Fruit fly (Drosophila melanogaster) whole organism, embryonic: ENCODE results near the gene Vha68-3.

Experiments
- Antp ChIP-seq: fragments of 200-800 bp; sonication (Bioruptor generic); optimal IDR thresholded peaks from 3 replicates; lab custom pipeline; 2016; ENCODE audit warnings: missing biosample characterization, missing genetic modification characterization
- CG10431 ChIP-seq: fragments of 200-800 bp; sonication (Bioruptor generic); optimal IDR thresholded peaks from 3 replicates; lab custom pipeline; 2018; ENCODE audit warnings: missing biosample characterization, mild to moderate bottlenecking, missing genetic modification characterization
- CG10462 ChIP-seq: fragments of 200-800 bp; sonication (Bioruptor generic); optimal IDR thresholded peaks from 2 replicates; lab custom pipeline; 2016; ENCODE audit warnings: missing biosample characterization, missing genetic modification characterization
- CG11085 ChIP-seq: fragments of 200-800 bp; sonication (Bioruptor generic); IDR thresholded peaks from 2 replicates; pipeline ENCODE4 v1.3.6; 2022; ENCODE audit warnings: missing biosample characterization, missing genetic modification characterization
- CG12391 ChIP-seq: fragments of 200-800 bp; sonication (Bioruptor generic); optimal IDR thresholded peaks from 3 replicates; lab custom pipeline; 2018; ENCODE audit warnings: missing biosample characterization, mild to moderate bottlenecking, missing genetic modification characterization, moderate library complexity
- CG12769 ChIP-seq: fragments of 200-800 bp; sonication (Bioruptor generic); optimal IDR thresholded peaks from 2 replicates; lab custom pipeline; 2019; ENCODE audit warnings: missing biosample characterization, mild to moderate bottlenecking, missing genetic modification characterization, moderate library complexity
- CG13424 ChIP-seq: fragments of 200-800 bp; sonication (Bioruptor generic); optimal IDR thresholded peaks from 2 replicates; lab custom pipeline; 2019; ENCODE audit warnings: missing biosample characterization, mild to moderate bottlenecking, missing genetic modification characterization, moderate library complexity
- CG14710 ChIP-seq: fragments of 200-800 bp; sonication (Bioruptor generic); optimal IDR thresholded peaks from 3 replicates; lab custom pipeline; 2019; ENCODE audit warnings: missing biosample characterization, mild to moderate bottlenecking, missing genetic modification characterization, moderate library complexity
- CG15073 ChIP-seq: fragments of 200-800 bp; sonication (Bioruptor generic); optimal IDR thresholded peaks from 2 replicates; lab custom pipeline; 2016; ENCODE audit warnings: missing biosample characterization, missing genetic modification characterization
- CG17186 ChIP-seq: fragments of 200-800 bp; sonication (Bioruptor generic); optimal IDR thresholded peaks from 3 replicates; lab custom pipeline; 2017; ENCODE audit warnings: missing biosample characterization, missing genetic modification reagents, missing genetic modification characterization
- CG1792 ChIP-seq: fragments of 200-800 bp; sonication (Bioruptor generic); optimal IDR thresholded peaks from 2 replicates; lab custom pipeline; 2016; ENCODE audit warnings: missing biosample characterization, missing genetic modification characterization
- CG31224 ChIP-seq: fragments of 200-800 bp; sonication (Bioruptor generic); IDR thresholded peaks from 2 replicates; pipeline ENCODE4 v1.3.6; 2022; ENCODE audit warnings: missing biosample characterization, missing genetic modification characterization
- CG31388 ChIP-seq: fragments of 200-800 bp; sonication (Bioruptor generic); optimal IDR thresholded peaks from 2 replicates; lab custom pipeline; 2016; ENCODE audit warnings: missing biosample characterization, missing genetic modification characterization
- CG3281 ChIP-seq: fragments of 200-800 bp; sonication (Bioruptor generic); optimal IDR thresholded peaks from 3 replicates; lab custom pipeline; 2017; ENCODE audit warnings: missing biosample characterization, mild to moderate bottlenecking, missing genetic modification characterization
- CG33213 ChIP-seq: fragments of 200-800 bp; sonication (Bioruptor generic); optimal IDR thresholded peaks from 3 replicates; lab custom pipeline; 2016; ENCODE audit warnings: missing biosample characterization, missing genetic modification characterization
- CG3726 ChIP-seq: fragments of 200-800 bp; sonication (Bioruptor generic); IDR thresholded peaks from 3 replicates; pipeline ENCODE4, ENCODE4 v1.3.6; 2022; ENCODE audit warnings: missing biosample characterization, missing genetic modification characterization
- CG6272 ChIP-seq: fragments of 200-800 bp; sonication (Bioruptor generic); IDR thresholded peaks from 2 replicates; pipeline ENCODE4 v1.3.6; 2022; ENCODE audit warnings: missing biosample characterization, missing genetic modification characterization
- CG7839 ChIP-seq: fragments of 200-800 bp; sonication (Bioruptor generic); optimal IDR thresholded peaks from 3 replicates; lab custom pipeline; 2018; ENCODE audit warnings: missing biosample characterization, mild to moderate bottlenecking, missing genetic modification characterization, moderate library complexity
- CG9876 ChIP-seq: fragments of 200-800 bp; sonication (Bioruptor generic); optimal IDR thresholded peaks from 2 replicates; lab custom pipeline; 2016; ENCODE audit warnings: missing biosample characterization, missing genetic modification characterization
- Doc3 ChIP-seq: fragments of 200-800 bp; sonication (Bioruptor generic); IDR thresholded peaks from 3 replicates; pipeline ENCODE4 v1.3.6; 2022; ENCODE audit warnings: missing biosample characterization, missing genetic modification characterization; ENCODE audit not compliant: partially characterized antibody
- Dp ChIP-seq: fragments of 200-800 bp; sonication (Bioruptor generic); optimal IDR thresholded peaks from 2 replicates; lab custom pipeline; 2018; ENCODE audit warnings: missing biosample characterization, mild to moderate bottlenecking, missing genetic modification characterization, moderate library complexity
- Fer1 ChIP-seq: fragments of 200-800 bp; sonication (Bioruptor generic); optimal IDR thresholded peaks from 2 replicates; lab custom pipeline; 2017; ENCODE audit warnings: missing biosample characterization, mild to moderate bottlenecking, missing genetic modification characterization
- Gsc ChIP-seq: fragments of 200-800 bp; sonication (Bioruptor generic); IDR thresholded peaks from 2 replicates; pipeline ENCODE4 v1.3.6; 2022; ENCODE audit warnings: missing biosample characterization, missing genetic modification characterization
- H15 ChIP-seq: fragments of 200-800 bp; sonication (Bioruptor generic); IDR thresholded peaks from 3 replicates; pipeline ENCODE4 v1.3.6; 2022; ENCODE audit warnings: missing biosample characterization, missing genetic modification characterization
- H2.0 ChIP-seq: fragments of 200-800 bp; sonication (Bioruptor generic); IDR thresholded peaks from 2 replicates; pipeline ENCODE4 v1.3.6; 2022; ENCODE audit warnings: missing biosample characterization, missing genetic modification characterization
- HHEX ChIP-seq: fragments of 200-800 bp; sonication (Bioruptor generic); optimal IDR thresholded peaks from 3 replicates; lab custom pipeline; 2017; ENCODE audit warnings: missing biosample characterization, mild to moderate bottlenecking, missing genetic modification characterization, missing genetic modification reagents
- Hr78 ChIP-seq, 2 experiments: fragments of 200-800 bp in 1 of 2; fragments of >200 bp in 1 of 2; sonication (Bioruptor generic) in 1 of 2; optimal IDR thresholded peaks; 2 replicates each; lab custom pipeline; 2017 to 2019; ENCODE audit warnings: missing biosample characterization in 2 of 2, missing genetic modification characterization in 2 of 2, mild to moderate bottlenecking in 1 of 2, moderate library complexity in 1 of 2
- NfI ChIP-seq: fragments of 200-800 bp; sonication (Bioruptor generic); optimal IDR thresholded peaks from 3 replicates; lab custom pipeline; 2018; ENCODE audit warnings: missing biosample characterization, mild to moderate bottlenecking, missing genetic modification characterization, moderate library complexity
- Oaz ChIP-seq: fragments of 200-800 bp; sonication (Bioruptor generic); IDR thresholded peaks from 2 replicates; pipeline ENCODE4 v1.3.6; 2022; ENCODE audit warnings: missing biosample characterization, missing genetic modification characterization
- Opbp ChIP-seq: fragments of 200-800 bp; sonication (Bioruptor generic); IDR thresholded peaks from 3 replicates; pipeline ENCODE4 v1.3.6; 2022; ENCODE audit warnings: missing biosample characterization, missing genetic modification characterization; ENCODE audit not compliant: partially characterized antibody
- Pdp1 ChIP-seq, 2 experiments: fragments of 200-800 bp; sonication (Bioruptor generic); optimal IDR thresholded peaks; 3 replicates each; lab custom pipeline; 2016; ENCODE audit warnings: missing biosample characterization in 2 of 2, missing genetic modification characterization in 2 of 2, mild to moderate bottlenecking in 1 of 2, moderate library complexity in 1 of 2
- Scr ChIP-seq: fragments of 200-800 bp; sonication (Bioruptor generic); IDR thresholded peaks from 2 replicates; pipeline ENCODE4 v1.3.6; 2022; ENCODE audit warnings: missing biosample characterization, missing genetic modification characterization; ENCODE audit not compliant: partially characterized antibody
- Ssrp ChIP-seq: fragments of 200-800 bp; sonication (Bioruptor generic); optimal IDR thresholded peaks from 2 replicates; lab custom pipeline; 2018; ENCODE audit warnings: missing biosample characterization, mild to moderate bottlenecking, missing genetic modification characterization, moderate library complexity
- ase ChIP-seq: fragments of 200-800 bp; sonication (Bioruptor generic); IDR thresholded peaks from 3 replicates; pipeline ENCODE4 v1.3.6; 2022; ENCODE audit warnings: missing biosample characterization, missing genetic modification characterization
- dan ChIP-seq: fragments of 200-800 bp; sonication (Bioruptor generic); IDR thresholded peaks from 2 replicates; pipeline ENCODE4 v1.3.6; 2022; ENCODE audit warnings: missing biosample characterization, missing genetic modification characterization
- eyg ChIP-seq: fragments of 200-800 bp; sonication (Bioruptor generic); optimal IDR thresholded peaks from 3 replicates; lab custom pipeline; 2016; ENCODE audit warnings: missing biosample characterization, missing genetic modification characterization
- fd96Cb ChIP-seq: fragments of 200-800 bp; sonication (Bioruptor generic); optimal IDR thresholded peaks from 2 replicates; lab custom pipeline; 2018; ENCODE audit warnings: missing biosample characterization, mild to moderate bottlenecking, missing genetic modification characterization, moderate library complexity
- fru ChIP-seq: fragments of >200 bp; optimal IDR thresholded peaks from 2 replicates; lab custom pipeline; 2017
- gce ChIP-seq: fragments of 200-800 bp; sonication (Bioruptor generic); IDR thresholded peaks from 3 replicates; pipeline ENCODE4 v1.3.6; 2022; ENCODE audit warnings: missing biosample characterization, missing genetic modification characterization
- gfzf ChIP-seq: fragments of 200-800 bp; sonication (Bioruptor generic); optimal IDR thresholded peaks from 2 replicates; lab custom pipeline; 2016; ENCODE audit warnings: missing biosample characterization, mild to moderate bottlenecking, missing genetic modification characterization, moderate library complexity
- gro ChIP-seq: fragments of 200-800 bp; sonication (Bioruptor generic); optimal IDR thresholded peaks from 2 replicates; lab custom pipeline; 2016; ENCODE audit warnings: missing biosample characterization, missing genetic modification characterization
- jumu ChIP-seq: fragments of 200-800 bp; sonication (Bioruptor generic); optimal IDR thresholded peaks from 3 replicates; lab custom pipeline; 2016; ENCODE audit warnings: missing biosample characterization, missing genetic modification characterization
- ken ChIP-seq: fragments of 200-800 bp; sonication (Bioruptor generic); IDR thresholded peaks from 3 replicates; pipeline ENCODE4 v1.3.6; 2022; ENCODE audit warnings: missing biosample characterization, missing genetic modification characterization
- nau ChIP-seq: fragments of 200-800 bp; sonication (Bioruptor generic); optimal IDR thresholded peaks from 3 replicates; lab custom pipeline; 2017; ENCODE audit warnings: missing biosample characterization, mild to moderate bottlenecking, missing genetic modification characterization, missing genetic modification reagents
- oc ChIP-seq: fragments of 200-800 bp; sonication (Bioruptor generic); optimal IDR thresholded peaks from 2 replicates; lab custom pipeline; 2018; ENCODE audit warnings: missing biosample characterization, mild to moderate bottlenecking, missing genetic modification characterization, moderate library complexity
- sd ChIP-seq: fragments of 200-800 bp; sonication (Bioruptor generic); optimal IDR thresholded peaks from 3 replicates; lab custom pipeline; 2018; ENCODE audit warnings: missing biosample characterization, mild to moderate bottlenecking, missing genetic modification characterization, moderate library complexity
- tna ChIP-seq: fragments of 200-800 bp; sonication (Bioruptor generic); IDR thresholded peaks from 2 replicates; pipeline ENCODE4 v1.3.6; 2022; ENCODE audit warnings: missing biosample characterization, missing genetic modification characterization; ENCODE audit not compliant: partially characterized antibody
- wdn ChIP-seq: fragments of 200-800 bp; sonication (Bioruptor generic); IDR thresholded peaks from 2 replicates; pipeline ENCODE4 v1.3.6; 2022; ENCODE audit warnings: missing biosample characterization, missing genetic modification characterization

The Vha68-3 gene

dm6 chr2L:13004059-13004870, 25.7 kb downstream of the Vha68-3 start, which contains the start of the genes Vha68-1 and mTor (continued):
- TF ChIP-seq H15: peak; percentile 73; the same call in 2 of the 3 replicates
- peak; percentile 58 for TF ChIP-seq HHEX (GFP tag; lab: Kevin White, UChicago)
- TF ChIP-seq Hr78 (GFP tag; optimal IDR thresholded peaks at IDR 0.05; lab: Kevin White, UChicago): no peak
- TF ChIP-seq CG7839 (tag; lab: Kevin White, UChicago): no peak
- no peak for TF ChIP-seq CG10431
- peak; percentile 90 for TF ChIP-seq Scr (GFP tag; lab: Robert Waterston, UW)
- TF ChIP-seq Opbp: peak; percentile 82
- TF ChIP-seq CG3726 (GFP tag; lab: Robert Waterston, UW): peak; percentile 46; the same call in 1 of the 3 replicates
- TF ChIP-seq jumu (GFP tag; lab: Kevin White, UChicago): peak; percentile 71
- TF ChIP-seq CG13424: peak; percentile 78
- peak in 1 of 2 experiments; percentile 77 for TF ChIP-seq Pdp1 (GFP tag; optimal IDR thresholded peaks at IDR 0.05; lab: Kevin White, UChicago)
- TF ChIP-seq fd96Cb: peak; percentile 77
- no peak for TF ChIP-seq gfzf
- 0 out of 2 replicates have a peak, but pooled peaks have one; percentile 32 for TF ChIP-seq Oaz (GFP tag; lab: Robert Waterston, UW)
- TF ChIP-seq Gsc (GFP tag; lab: Robert Waterston, UW): peak; percentile 20; the same call in 1 of the 2 replicates
- TF ChIP-seq Antp (GFP tag; lab: Kevin White, UChicago): peak; percentile 70
- peak; percentile 25 for TF ChIP-seq CG17186 (GFP tag; lab: Kevin White, UChicago)
- TF ChIP-seq dan (GFP tag; lab: Robert Waterston, UW): no peak
- TF ChIP-seq tna: peak; percentile 61; the same call in 1 of the 2 replicates
- TF ChIP-seq CG9876: peak; percentile 72
- no peak for TF ChIP-seq sd
- TF ChIP-seq Doc3 (GFP tag; lab: Robert Waterston, UW): peak; percentile 64; the same call in 2 of the 3 replicates
- TF ChIP-seq CG31388 (GFP tag; lab: Kevin White, UChicago): peak; percentile 28
- peak; percentile 40 for TF ChIP-seq Dp (GFP tag; lab: Kevin White, UChicago)
- TF ChIP-seq gce: peak; percentile 49; the same call in 1 of the 3 replicates
- TF ChIP-seq CG12391 (tag; lab: Kevin White, UChicago): peak; percentile 88
- no peak for TF ChIP-seq fru
- peak; percentile 31 for TF ChIP-seq eyg (GFP tag; lab: Kevin White, UChicago)
- TF ChIP-seq Ssrp (tag; lab: Kevin White, UChicago): peak; percentile 80
- TF ChIP-seq CG33213 (GFP tag; lab: Kevin White, UChicago): peak; percentile 50
- TF ChIP-seq CG15073: no peak
- TF ChIP-seq oc (tag; lab: Kevin White, UChicago): no peak
- TF ChIP-seq CG6272 (GFP tag; lab: Robert Waterston, UW): peak; percentile 80
- peak; percentile 56; the same call in 1 of the 2 replicates for TF ChIP-seq CG11085 (GFP tag; lab: Robert Waterston, UW)
- TF ChIP-seq Fer1 (GFP tag; lab: Kevin White, UChicago): no peak
- peak; percentile 84 for TF ChIP-seq NfI (GFP tag; lab: Kevin White, UChicago)
- TF ChIP-seq ken (GFP tag; lab: Robert Waterston, UW): peak; percentile 79
- TF ChIP-seq H2.0 (GFP tag; lab: Robert Waterston, UW): peak; percentile 70
- TF ChIP-seq nau: no peak
- TF ChIP-seq CG3281 (GFP tag; lab: Kevin White, UChicago): no peak
- TF ChIP-seq CG10462: peak; percentile 36
- TF ChIP-seq CG14710: peak; percentile 88
- no peak for TF ChIP-seq gro (GFP tag; lab: Kevin White, UChicago)
- TF ChIP-seq ase (GFP tag; lab: Robert Waterston, UW): peak; percentile 74
- peak; percentile 73 for TF ChIP-seq CG31224
- no peak for TF ChIP-seq CG12769
- peak; percentile 80 for TF ChIP-seq wdn (GFP tag; lab: Robert Waterston, UW)
- no peak for TF ChIP-seq CG1792
